Fruit fly (Drosophila melanogaster) Kc167 (cell line): Measurements from ENCODE around the gene CCAP-R.

Source experiments
- Sin3A ChIP-seq: fragments of >200 bp; optimal IDR thresholded peaks from 2 replicates; lab custom pipeline; 2018; ENCODE audit warnings: missing external identifiers
- h ChIP-seq: fragments of >200 bp; optimal IDR thresholded peaks from 3 replicates; lab custom pipeline; 2018; ENCODE audit warnings: missing external identifiers
- psq ChIP-seq: fragments of >200 bp; optimal IDR thresholded peaks from 2 replicates; lab custom pipeline; 2017; ENCODE audit warnings: missing external identifiers

DNA sequence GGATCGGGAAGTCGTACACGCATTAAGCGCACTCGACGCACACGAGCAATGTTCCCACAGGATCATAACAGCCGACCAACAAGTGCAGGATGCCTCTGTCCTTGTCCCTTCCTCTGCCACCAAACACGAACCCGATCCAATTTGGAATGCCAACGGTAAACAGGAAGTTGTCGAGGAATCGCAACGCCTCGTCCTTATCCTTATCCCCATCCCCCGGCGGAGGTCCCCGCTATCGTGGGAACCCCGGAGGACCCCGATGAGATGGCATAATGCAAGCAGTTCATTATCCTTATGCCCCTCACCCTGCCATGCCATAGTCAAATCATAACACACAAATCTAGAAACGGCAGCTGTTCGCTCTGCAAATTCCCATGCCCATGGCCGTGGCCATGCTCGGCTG, 43.1 kb upstream of the CCAP-R start:
- TF ChIP-seq psq (lab: Kevin White, UChicago) = no peak
- TF ChIP-seq Sin3A (lab: Kevin White, UChicago) = no peak
- no peak for TF ChIP-seq h (lab: Kevin White, UChicago)
